Worm (Caenorhabditis elegans) whole organism, early embryonic: ENCODE measurements around the gene cpt-2.
A peak's percentile ranks its signal among the peaks of the same experiment; 100 is the strongest.
"Not testable (repeated sequence)": the region's sequence is repeated elsewhere in the genome, so short reads cannot be mapped to it uniquely, and the experiment has no call there.

ENCODE experiments used
- B0310.2 ChIP-seq: sonication (generic microtip); optimal IDR thresholded peaks from 2 replicates; lab custom pipeline; 2016; ENCODE audit warnings: mild to moderate bottlenecking, missing genetic modification characterization, missing compliant biosample characterization
- F13C5.2 ChIP-seq: sonication (generic microtip); optimal IDR thresholded peaks from 2 replicates; lab custom pipeline; 2017; ENCODE audit warnings: mild to moderate bottlenecking, missing genetic modification characterization, inconsistent platforms, missing compliant biosample characterization
- aly-1 ChIP-seq: sonication (generic microtip); optimal IDR thresholded peaks from 2 replicates; lab custom pipeline; 2016; ENCODE audit warnings: missing genetic modification characterization, missing compliant biosample characterization
- ama-1 ChIP-seq: fragments of 150-350 bp; optimal IDR thresholded peaks from 2 replicates; lab custom pipeline; 2014
- ceh-13 ChIP-seq: fragments of 200-800 bp; sonication (Bioruptor generic); optimal IDR thresholded peaks from 2 replicates; lab custom pipeline; 2018; ENCODE audit warnings: mild to moderate bottlenecking, missing genetic modification characterization, missing compliant biosample characterization
- ceh-36 ChIP-seq: sonication (generic microtip); optimal IDR thresholded peaks from 2 replicates; lab custom pipeline; 2016; ENCODE audit warnings: missing genetic modification characterization, inconsistent platforms, missing compliant biosample characterization
- ets-7 ChIP-seq: sonication (generic microtip); optimal IDR thresholded peaks from 2 replicates; lab custom pipeline; 2016; ENCODE audit warnings: missing genotype, missing genetic modification characterization, missing compliant biosample characterization
- flt-1 ChIP-seq: fragments of 200-800 bp; sonication (Bioruptor generic); IDR thresholded peaks from 2 replicates; pipeline ENCODE4 v1.3.6; 2022; ENCODE audit warnings: missing genetic modification characterization, missing compliant biosample characterization
- hmbx-1 ChIP-seq: sonication (generic microtip); optimal IDR thresholded peaks from 2 replicates; lab custom pipeline; 2016; ENCODE audit warnings: mild to moderate bottlenecking, missing genetic modification characterization, missing compliant biosample characterization
- hmg-4 ChIP-seq: fragments of 200-800 bp; sonication (Bioruptor generic); optimal IDR thresholded peaks from 2 replicates; lab custom pipeline; 2018; ENCODE audit warnings: mild to moderate bottlenecking, missing genetic modification characterization, missing compliant biosample characterization
- hnd-1 ChIP-seq: sonication (generic microtip); optimal IDR thresholded peaks from 2 replicates; lab custom pipeline; 2016; ENCODE audit warnings: missing genetic modification characterization, missing compliant biosample characterization
- pes-1 ChIP-seq: fragments of 200-800 bp; sonication (Bioruptor generic); IDR thresholded peaks from 2 replicates; pipeline ENCODE4 v1.3.6; 2022; ENCODE audit warnings: missing genetic modification reagents, missing genetic modification characterization, missing compliant biosample characterization
- scrt-1 ChIP-seq: fragments of 200-800 bp; sonication (Bioruptor generic); IDR thresholded peaks from 2 replicates; pipeline ENCODE4 v1.3.6; 2022; ENCODE audit warnings: missing genetic modification characterization, missing compliant biosample characterization
- sea-1 ChIP-seq: fragments of 200-800 bp; sonication (Bioruptor generic); conservative IDR thresholded peaks from 2 replicates; pipeline ENCODE4 v1.3.6; 2022; ENCODE audit warnings: missing genetic modification characterization, missing compliant biosample characterization
- tbx-11 ChIP-seq: fragments of 200-800 bp; sonication (Bioruptor generic); IDR thresholded peaks from 2 replicates; pipeline ENCODE4 v1.3.6; 2022; ENCODE audit warnings: missing genetic modification characterization, missing compliant biosample characterization
- tbx-37 ChIP-seq: fragments of 200-800 bp; sonication (Bioruptor generic); conservative IDR thresholded peaks from 2 replicates; pipeline ENCODE4 v1.3.6; 2022; ENCODE audit warnings: missing genetic modification reagents, missing genetic modification characterization, missing compliant biosample characterization
- tra-4 ChIP-seq: sonication (generic microtip); optimal IDR thresholded peaks from 2 replicates; lab custom pipeline; 2017; ENCODE audit warnings: missing genetic modification characterization, missing compliant biosample characterization

cpt-2 gene

ce11 chrIV:11179123-11179740, at the start of gene cpt-2:
TSS of gene cpt-2 (plus strand) at chrIV:11179645.
- not testable (repeated sequence) for TF ChIP-seq F13C5.2 (tag; lab: Kevin White, UChicago); tbx-11; scrt-1 (GFP tag; lab: Robert Waterston, UW)

ce11 chrIV:11130774-11131173, 48.7 kb upstream of the cpt-2 start:
- no peak for TF ChIP-seq tra-4 (tag; lab: Kevin White, UChicago)
- no peak for TF ChIP-seq hmbx-1 (tag; lab: Kevin White, UChicago)
- TF ChIP-seq F13C5.2 (tag; lab: Kevin White, UChicago): no peak
- TF ChIP-seq flt-1 (GFP tag; lab: Robert Waterston, UW): no peak
- TF ChIP-seq pes-1 (GFP tag; lab: Robert Waterston, UW): no peak
- TF ChIP-seq ceh-36 (tag; lab: Kevin White, UChicago): no peak
- no peak for TF ChIP-seq tbx-37
- TF ChIP-seq ets-7: no peak
- TF ChIP-seq B0310.2 (tag; lab: Kevin White, UChicago): no peak
- TF ChIP-seq tbx-11: no peak
- TF ChIP-seq hmg-4 (GFP tag; lab: Kevin White, UChicago): no peak

ce11 chrIV:11131268-11131667, 48.2 kb upstream of the cpt-2 start, which contains the start of gene ard-1:
TSS of gene ard-1 (plus strand) at chrIV:11131279.
- TF ChIP-seq hnd-1 (tag; lab: Kevin White, UChicago) (no peak), hmg-4 (GFP tag; lab: Kevin White, UChicago) (no peak), ceh-13 (GFP tag; lab: Kevin White, UChicago) (no peak), B0310.2 (tag; lab: Kevin White, UChicago) (peak; percentile 63), pes-1 (GFP tag; lab: Robert Waterston, UW) (no peak), tbx-37 (no peak), ceh-36 (tag; lab: Kevin White, UChicago) (no peak), scrt-1 (GFP tag; lab: Robert Waterston, UW) (no peak), ama-1 (lab: Kevin White, UChicago) (peak; percentile 90), ets-7 (no peak), hmbx-1 (tag; lab: Kevin White, UChicago) (no peak), sea-1 (no peak), aly-1 (tag; lab: Kevin White, UChicago) (no peak), F13C5.2 (tag; lab: Kevin White, UChicago) (no peak), flt-1 (GFP tag; lab: Robert Waterston, UW) (no peak), tra-4 (tag; lab: Kevin White, UChicago) (no peak)

ce11 chrIV:11142314-11143227, 36.9 kb upstream of the cpt-2 start, which contains the start of gene skih-2:
TSS of gene skih-2 (minus strand) at chrIV:11142364.
- TF ChIP-seq hmg-4 (GFP tag; lab: Kevin White, UChicago) (no peak), sea-1 (no peak), B0310.2 (tag; lab: Kevin White, UChicago) (no peak), ama-1 (lab: Kevin White, UChicago) (no peak), tra-4 (tag; lab: Kevin White, UChicago) (no peak), aly-1 (tag; lab: Kevin White, UChicago) (no peak), tbx-11 (no peak), flt-1 (GFP tag; lab: Robert Waterston, UW) (no peak), F13C5.2 (tag; lab: Kevin White, UChicago) (no peak), tbx-37 (no peak), ceh-36 (tag; lab: Kevin White, UChicago) (no peak), scrt-1 (GFP tag; lab: Robert Waterston, UW) (no peak), pes-1 (GFP tag; lab: Robert Waterston, UW) (no peak), hmbx-1 (tag; lab: Kevin White, UChicago) (no peak), hnd-1 (tag; lab: Kevin White, UChicago) (no peak), ceh-13 (GFP tag; lab: Kevin White, UChicago) (no peak), ets-7 (no peak)

- TF ChIP-seq ama-1 (lab: Kevin White, UChicago) (no peak), F13C5.2 (tag; lab: Kevin White, UChicago) (no peak), aly-1 (tag; lab: Kevin White, UChicago) (no peak)
Observed at ce11 chrIV:11143228-11143444, 36.3 kb upstream of the cpt-2 start, which contains the start of gene F01G4.4. TSS of gene F01G4.4 (plus strand) at chrIV:11143345.

ce11 chrIV:11145929-11146339, 33.5 kb upstream of the cpt-2 start:
- TF ChIP-seq F13C5.2 (tag; lab: Kevin White, UChicago) (no peak), scrt-1 (GFP tag; lab: Robert Waterston, UW) (no peak), hmg-4 (GFP tag; lab: Kevin White, UChicago) (no peak), ceh-36 (tag; lab: Kevin White, UChicago) (no peak), ama-1 (lab: Kevin White, UChicago) (no peak), ceh-13 (GFP tag; lab: Kevin White, UChicago) (no peak), pes-1 (GFP tag; lab: Robert Waterston, UW) (no peak), tra-4 (tag; lab: Kevin White, UChicago) (no peak), B0310.2 (tag; lab: Kevin White, UChicago) (no peak), ets-7 (no peak), hnd-1 (tag; lab: Kevin White, UChicago) (no peak), sea-1 (no peak), tbx-37 (no peak), aly-1 (tag; lab: Kevin White, UChicago) (no peak)

ce11 chrIV:11146492-11146891, 33.0 kb upstream of the cpt-2 start:
- TF ChIP-seq flt-1 (GFP tag; lab: Robert Waterston, UW) (no peak), hmbx-1 (tag; lab: Kevin White, UChicago) (no peak), B0310.2 (tag; lab: Kevin White, UChicago) (no peak), tra-4 (tag; lab: Kevin White, UChicago) (no peak), hmg-4 (GFP tag; lab: Kevin White, UChicago) (no peak), ceh-36 (tag; lab: Kevin White, UChicago) (no peak), ets-7 (no peak), tbx-11 (no peak), scrt-1 (GFP tag; lab: Robert Waterston, UW) (no peak), ama-1 (lab: Kevin White, UChicago) (no peak), tbx-37 (no peak), sea-1 (no peak)
